Fruit fly (Drosophila melanogaster) whole organism, embryonic: Measurements from ENCODE around the gene Kat60.

Experiments
- Ada2b ChIP-seq: fragments of 200-800 bp; sonication (Bioruptor generic); IDR thresholded peaks from 2 replicates; pipeline ENCODE4 v1.3.6; 2022; ENCODE audit warnings: missing biosample characterization, missing genetic modification characterization
- Awh ChIP-seq: fragments of 200-800 bp; sonication (Bioruptor generic); IDR thresholded peaks from 2 replicates; pipeline ENCODE4, ENCODE4 v1.3.6; 2022; ENCODE audit warnings: missing biosample characterization, missing genetic modification characterization
- CG11696 ChIP-seq: fragments of 200-800 bp; sonication (Bioruptor generic); IDR thresholded peaks from 2 replicates; pipeline ENCODE4 v1.3.6; 2022; ENCODE audit warnings: missing biosample characterization, missing genetic modification characterization
- CG11723 ChIP-seq: fragments of 200-800 bp; sonication (Bioruptor generic); optimal IDR thresholded peaks from 2 replicates; lab custom pipeline; 2017; ENCODE audit warnings: missing biosample characterization, mild to moderate bottlenecking, missing genetic modification characterization
- CG12155 ChIP-seq: fragments of 200-800 bp; sonication (Bioruptor generic); optimal IDR thresholded peaks from 3 replicates; lab custom pipeline; 2016; ENCODE audit warnings: missing biosample characterization, missing genetic modification characterization
- CG12219 ChIP-seq: fragments of 200-800 bp; sonication (Bioruptor generic); optimal IDR thresholded peaks from 3 replicates; lab custom pipeline; 2018; ENCODE audit warnings: missing biosample characterization, mild to moderate bottlenecking, missing genetic modification characterization
- CG13775 ChIP-seq: fragments of 200-800 bp; sonication (Bioruptor generic); optimal IDR thresholded peaks from 3 replicates; lab custom pipeline; 2017; ENCODE audit warnings: missing biosample characterization, mild to moderate bottlenecking, missing genetic modification characterization
- CG15073 ChIP-seq: fragments of 200-800 bp; sonication (Bioruptor generic); optimal IDR thresholded peaks from 2 replicates; lab custom pipeline; 2016; ENCODE audit warnings: missing biosample characterization, missing genetic modification characterization
- CG1602 ChIP-seq: fragments of 200-800 bp; sonication (Bioruptor generic); optimal IDR thresholded peaks from 3 replicates; lab custom pipeline; 2016; ENCODE audit warnings: missing biosample characterization, missing genetic modification characterization
- CG33213 ChIP-seq: fragments of 200-800 bp; sonication (Bioruptor generic); optimal IDR thresholded peaks from 3 replicates; lab custom pipeline; 2016; ENCODE audit warnings: missing biosample characterization, missing genetic modification characterization
- CG4707 ChIP-seq: fragments of 200-800 bp; sonication (Bioruptor generic); optimal IDR thresholded peaks from 2 replicates; lab custom pipeline; 2018; ENCODE audit warnings: missing biosample characterization, mild to moderate bottlenecking, missing genetic modification characterization, moderate library complexity
- CG6254 ChIP-seq: fragments of 200-800 bp; sonication (Bioruptor generic); optimal IDR thresholded peaks from 3 replicates; lab custom pipeline; 2017; ENCODE audit warnings: mild to moderate bottlenecking, missing biosample characterization, missing genetic modification reagents, missing genetic modification characterization
- CG6689 ChIP-seq: fragments of 200-800 bp; sonication (Bioruptor generic); IDR thresholded peaks from 2 replicates; pipeline ENCODE4 v1.3.6; 2022; ENCODE audit warnings: missing biosample characterization, missing genetic modification characterization
- CG6791 ChIP-seq: fragments of 200-800 bp; sonication (Bioruptor generic); IDR thresholded peaks from 3 replicates; pipeline ENCODE4 v1.3.6; 2022; ENCODE audit warnings: missing biosample characterization, missing genetic modification characterization; ENCODE audit not compliant: partially characterized antibody
- CG7271 ChIP-seq: fragments of 200-800 bp; sonication (Bioruptor generic); optimal IDR thresholded peaks from 2 replicates; lab custom pipeline; 2018; ENCODE audit warnings: missing biosample characterization, mild to moderate bottlenecking, missing genetic modification characterization, moderate library complexity
- CG7556 ChIP-seq: fragments of 200-800 bp; sonication (Bioruptor generic); optimal IDR thresholded peaks from 2 replicates; lab custom pipeline; 2017; ENCODE audit warnings: missing biosample characterization, mild to moderate bottlenecking, missing genetic modification characterization
- CG9876 ChIP-seq: fragments of 200-800 bp; sonication (Bioruptor generic); optimal IDR thresholded peaks from 2 replicates; lab custom pipeline; 2016; ENCODE audit warnings: missing biosample characterization, missing genetic modification characterization
- Chrac-16 ChIP-seq: fragments of 200-800 bp; sonication (Bioruptor generic); optimal IDR thresholded peaks from 3 replicates; lab custom pipeline; 2016; ENCODE audit warnings: missing biosample characterization, missing genetic modification characterization
- CrebB ChIP-seq: fragments of 200-800 bp; sonication (Bioruptor generic); optimal IDR thresholded peaks from 3 replicates; lab custom pipeline; 2018; ENCODE audit warnings: missing biosample characterization, mild to moderate bottlenecking, missing genetic modification characterization
- Dip2 ChIP-seq: fragments of 200-800 bp; sonication (Bioruptor generic); IDR thresholded peaks from 2 replicates; pipeline ENCODE4 v1.3.6; 2022; ENCODE audit warnings: missing biosample characterization, missing genetic modification characterization
- Gug ChIP-seq: fragments of 200-800 bp; sonication (Bioruptor generic); IDR thresholded peaks from 4 replicates; pipeline ENCODE4 v1.3.6; 2022; ENCODE audit warnings: missing biosample characterization, missing genetic modification characterization
- H15 ChIP-seq: fragments of 200-800 bp; sonication (Bioruptor generic); IDR thresholded peaks from 3 replicates; pipeline ENCODE4 v1.3.6; 2022; ENCODE audit warnings: missing biosample characterization, missing genetic modification characterization
- HmgD ChIP-seq: fragments of 200-800 bp; sonication (Bioruptor generic); optimal IDR thresholded peaks from 3 replicates; lab custom pipeline; 2016; ENCODE audit warnings: missing biosample characterization, missing genetic modification characterization
- HmgZ ChIP-seq: fragments of 200-800 bp; sonication (Bioruptor generic); optimal IDR thresholded peaks from 2 replicates; lab custom pipeline; 2018; ENCODE audit warnings: missing biosample characterization, mild to moderate bottlenecking, missing genetic modification characterization
- Jarid2 ChIP-seq: fragments of 200-800 bp; sonication (Bioruptor generic); optimal IDR thresholded peaks from 3 replicates; lab custom pipeline; 2017; ENCODE audit warnings: mild to moderate bottlenecking, missing biosample characterization, missing genetic modification reagents, missing genetic modification characterization
- Kr ChIP-seq: fragments of 200-800 bp; sonication (Bioruptor generic); optimal IDR thresholded peaks from 2 replicates; lab custom pipeline; 2017; ENCODE audit warnings: missing biosample characterization, mild to moderate bottlenecking, missing genetic modification characterization
- MESR4 ChIP-seq: fragments of 200-800 bp; sonication (Bioruptor generic); optimal IDR thresholded peaks from 2 replicates; lab custom pipeline; 2018; ENCODE audit warnings: missing biosample characterization, mild to moderate bottlenecking, missing genetic modification characterization, moderate library complexity
- Mes4 ChIP-seq: fragments of 200-800 bp; sonication (Bioruptor generic); optimal IDR thresholded peaks from 2 replicates; lab custom pipeline; 2016; ENCODE audit warnings: missing biosample characterization, missing genetic modification characterization
- NC2β ChIP-seq: fragments of 200-800 bp; sonication (Bioruptor generic); optimal IDR thresholded peaks from 2 replicates; lab custom pipeline; 2016; ENCODE audit warnings: missing biosample characterization, missing genetic modification characterization
- Pdp1 ChIP-seq, 2 experiments: fragments of 200-800 bp; sonication (Bioruptor generic); optimal IDR thresholded peaks; 3 replicates each; lab custom pipeline; 2016; ENCODE audit warnings: missing biosample characterization in 2 of 2, missing genetic modification characterization in 2 of 2, mild to moderate bottlenecking in 1 of 2, moderate library complexity in 1 of 2
- Scr ChIP-seq: fragments of 200-800 bp; sonication (Bioruptor generic); IDR thresholded peaks from 2 replicates; pipeline ENCODE4 v1.3.6; 2022; ENCODE audit warnings: missing biosample characterization, missing genetic modification characterization; ENCODE audit not compliant: partially characterized antibody
- Sry-δ ChIP-seq: fragments of 200-800 bp; sonication (Bioruptor generic); optimal IDR thresholded peaks from 2 replicates; lab custom pipeline; 2016; ENCODE audit warnings: missing biosample characterization, missing genetic modification characterization
- Vsx1 ChIP-seq: fragments of 200-800 bp; sonication (Bioruptor generic); optimal IDR thresholded peaks from 2 replicates; lab custom pipeline; 2017; ENCODE audit warnings: missing biosample characterization, mild to moderate bottlenecking, missing genetic modification characterization, missing genetic modification reagents
- al ChIP-seq: fragments of 200-800 bp; sonication (Bioruptor generic); IDR thresholded peaks from 2 replicates; pipeline ENCODE4 v1.3.6; 2022; ENCODE audit warnings: missing biosample characterization, missing genetic modification characterization
- ap ChIP-seq: fragments of 200-800 bp; sonication (Bioruptor generic); IDR thresholded peaks from 2 replicates; pipeline ENCODE4 v1.3.6; 2022; ENCODE audit warnings: missing biosample characterization, missing genetic modification characterization
- az2 ChIP-seq: fragments of 200-800 bp; sonication (Bioruptor generic); optimal IDR thresholded peaks from 3 replicates; lab custom pipeline; 2016; ENCODE audit warnings: missing biosample characterization, missing genetic modification characterization
- cato ChIP-seq: fragments of 200-800 bp; sonication (Bioruptor generic); optimal IDR thresholded peaks from 2 replicates; lab custom pipeline; 2016; ENCODE audit warnings: missing biosample characterization, missing genetic modification characterization, borderline replicate concordance
- crol ChIP-seq: fragments of 200-800 bp; sonication (Bioruptor generic); IDR thresholded peaks from 2 replicates; pipeline ENCODE4 v1.3.6; 2022; ENCODE audit warnings: missing biosample characterization, missing genetic modification characterization
- ems ChIP-seq: fragments of 200-800 bp; sonication (Bioruptor generic); optimal IDR thresholded peaks from 3 replicates; lab custom pipeline; 2016; ENCODE audit warnings: missing biosample characterization, missing genetic modification characterization
- fd3F ChIP-seq: fragments of 200-800 bp; sonication (Bioruptor generic); optimal IDR thresholded peaks from 2 replicates; lab custom pipeline; 2018; ENCODE audit warnings: missing biosample characterization, mild to moderate bottlenecking, missing genetic modification characterization, moderate library complexity
- gcm ChIP-seq: fragments of 200-800 bp; sonication (Bioruptor generic); optimal IDR thresholded peaks from 2 replicates; lab custom pipeline; 2019; ENCODE audit warnings: missing biosample characterization, mild to moderate bottlenecking, missing genetic modification characterization, moderate library complexity
- jumu ChIP-seq: fragments of 200-800 bp; sonication (Bioruptor generic); optimal IDR thresholded peaks from 3 replicates; lab custom pipeline; 2016; ENCODE audit warnings: missing biosample characterization, missing genetic modification characterization
- kah ChIP-seq: fragments of 200-800 bp; sonication (Bioruptor generic); optimal IDR thresholded peaks from 2 replicates; lab custom pipeline; 2018; ENCODE audit warnings: missing biosample characterization, mild to moderate bottlenecking, missing genetic modification characterization
- kay ChIP-seq: fragments of 200-800 bp; sonication (Bioruptor generic); optimal IDR thresholded peaks from 2 replicates; lab custom pipeline; 2016; ENCODE audit warnings: missing biosample characterization, missing genetic modification characterization
- nerfin-2 ChIP-seq: fragments of 200-800 bp; sonication (Bioruptor generic); IDR thresholded peaks from 2 replicates; pipeline ENCODE4 v1.3.6; 2022; ENCODE audit warnings: missing biosample characterization, missing genetic modification characterization; ENCODE audit not compliant: partially characterized antibody
- org-1 ChIP-seq: fragments of 200-800 bp; sonication (Bioruptor generic); optimal IDR thresholded peaks from 2 replicates; lab custom pipeline; 2017; ENCODE audit warnings: missing biosample characterization, missing genetic modification characterization
- pho ChIP-seq: fragments of 200-800 bp; sonication (Bioruptor generic); optimal IDR thresholded peaks from 2 replicates; lab custom pipeline; 2016; ENCODE audit warnings: missing biosample characterization, missing genetic modification characterization
- pnt ChIP-seq: fragments of 200-800 bp; sonication (Bioruptor generic); optimal IDR thresholded peaks from 3 replicates; lab custom pipeline; 2016; ENCODE audit warnings: missing biosample characterization, missing genetic modification characterization
- psq ChIP-seq: fragments of 200-800 bp; sonication (Bioruptor generic); optimal IDR thresholded peaks from 2 replicates; lab custom pipeline; 2017; ENCODE audit warnings: missing biosample characterization, missing genetic modification characterization
- row ChIP-seq: fragments of 200-800 bp; sonication (Bioruptor generic); IDR thresholded peaks from 3 replicates; pipeline ENCODE4 v1.3.6; 2022; ENCODE audit warnings: missing biosample characterization, missing genetic modification characterization
- schlank ChIP-seq: fragments of 200-800 bp; sonication (Bioruptor generic); optimal IDR thresholded peaks from 2 replicates; lab custom pipeline; 2018; ENCODE audit warnings: missing biosample characterization, mild to moderate bottlenecking, missing genetic modification characterization
- tap ChIP-seq: fragments of 200-800 bp; optimal IDR thresholded peaks from 3 replicates; lab custom pipeline; 2019; ENCODE audit warnings: missing biosample characterization, mild to moderate bottlenecking, missing genetic modification characterization, moderate library complexity

The Kat60 gene

dm6 chr3R:5270806-5271205, 38.8 kb upstream of the Kat60 start (continued):
- no peak for TF ChIP-seq CrebB (tag; lab: Kevin White, UChicago)
- no peak for TF ChIP-seq CG6689
- TF ChIP-seq fd3F (GFP tag; lab: Kevin White, UChicago): no peak
- peak; percentile 9 for TF ChIP-seq jumu
- TF ChIP-seq MESR4: peak; percentile 7
- TF ChIP-seq kay: no peak
- TF ChIP-seq CG9876: no peak
- no peak for TF ChIP-seq pnt
- no peak for TF ChIP-seq CG4707 (GFP tag; lab: Kevin White, UChicago)
- TF ChIP-seq H15 (GFP tag; lab: Robert Waterston, UW): no peak
- no peak for TF ChIP-seq Dip2
- no peak for TF ChIP-seq Awh (GFP tag; lab: Robert Waterston, UW)
- peak; percentile 7 for TF ChIP-seq CG7556 (GFP tag; lab: Kevin White, UChicago)
- TF ChIP-seq CG11723 (GFP tag; lab: Kevin White, UChicago): no peak
- TF ChIP-seq Kr (GFP tag; lab: Kevin White, UChicago): no peak
- TF ChIP-seq Scr: no peak
- TF ChIP-seq tap: no peak
- TF ChIP-seq org-1: no peak
- no peak for TF ChIP-seq CG1602 (GFP tag; lab: Kevin White, UChicago)
- no peak for TF ChIP-seq CG7271 (tag; lab: Kevin White, UChicago)
- no peak for TF ChIP-seq CG13775 (GFP tag; lab: Kevin White, UChicago)
- peak; percentile 11; the same call in 2 of the 4 replicates for TF ChIP-seq Gug (GFP tag; lab: Robert Waterston, UW)
- TF ChIP-seq az2 (GFP tag; lab: Kevin White, UChicago): no peak
- TF ChIP-seq ems (GFP tag; lab: Kevin White, UChicago): no peak
- TF ChIP-seq CG15073 (GFP tag; lab: Kevin White, UChicago): no peak
- TF ChIP-seq kah (GFP tag; lab: Kevin White, UChicago): no peak
- no peak for TF ChIP-seq CG12219
- 0 out of 3 replicates have a peak, but pooled peaks have one; percentile 20 for TF ChIP-seq CG6791 (GFP tag; lab: Robert Waterston, UW)
- TF ChIP-seq CG12155 (GFP tag; lab: Kevin White, UChicago): peak; percentile 25
- TF ChIP-seq Vsx1 (GFP tag; lab: Kevin White, UChicago): no peak
- no peak for TF ChIP-seq Sry-δ
- no peak for TF ChIP-seq CG6254 (GFP tag; lab: Kevin White, UChicago)
- TF ChIP-seq NC2β (GFP tag; lab: Kevin White, UChicago): no peak
- TF ChIP-seq pho (GFP tag; lab: Kevin White, UChicago): no peak
- peak; percentile 47; the same call in 2 of the 3 replicates for TF ChIP-seq row (GFP tag; lab: Robert Waterston, UW)
- TF ChIP-seq nerfin-2: no peak
- peak; percentile 11 for TF ChIP-seq CG33213
- TF ChIP-seq psq: no peak
- TF ChIP-seq Chrac-16 (GFP tag; lab: Kevin White, UChicago): no peak
- TF ChIP-seq gcm (GFP tag; lab: Kevin White, UChicago): no peak
- TF ChIP-seq schlank (tag; lab: Kevin White, UChicago): no peak
- TF ChIP-seq Mes4 (GFP tag; lab: Kevin White, UChicago): no peak
- TF ChIP-seq CG11696 (GFP tag; lab: Robert Waterston, UW): peak; percentile 44; the same call in 1 of the 2 replicates
- TF ChIP-seq Pdp1 (GFP tag; optimal IDR thresholded peaks at IDR 0.05; lab: Kevin White, UChicago): peak in 1 of 2 experiments; percentile 29
- peak; percentile 24 for TF ChIP-seq HmgZ (tag; lab: Kevin White, UChicago)
- TF ChIP-seq Ada2b (GFP tag; lab: Robert Waterston, UW): no peak
- no peak for TF ChIP-seq ap
- TF ChIP-seq HmgD (GFP tag; lab: Kevin White, UChicago): no peak
- no peak for TF ChIP-seq crol
- no peak for TF ChIP-seq cato (GFP tag; lab: Kevin White, UChicago)
- TF ChIP-seq al (GFP tag; lab: Robert Waterston, UW): no peak
- no peak for TF ChIP-seq Jarid2 (GFP tag; lab: Kevin White, UChicago)
